Fruit fly (Drosophila melanogaster): ENCODE results near the gene Hs3st-B.
A peak's percentile ranks its signal among the peaks of the same experiment; 100 is the strongest.

Hs3st-B gene

dm6 chrX:19247200-19248052 is 1.0 kb upstream of the Hs3st-B start, which contains the start of gene CG7992 (continued):
- TF ChIP-seq CG2889 (GFP tag; IDR thresholded peaks at IDR 0.05), result no peak
- no peak for TF ChIP-seq Sox100B (GFP tag; optimal IDR thresholded peaks at IDR 0.05)
- TF ChIP-seq CG6175 (GFP tag; IDR thresholded peaks at IDR 0.05), result no peak
- TF ChIP-seq H15 (GFP tag; IDR thresholded peaks at IDR 0.05), result no peak
- no peak for TF ChIP-seq Dip2 (GFP tag; IDR thresholded peaks at IDR 0.05)
- TF ChIP-seq NC2α (GFP tag; optimal IDR thresholded peaks at IDR 0.05), result no peak
- TF ChIP-seq CG30431 (GFP tag; optimal IDR thresholded peaks at IDR 0.05), result no peak
- no peak for TF ChIP-seq Awh (GFP tag; IDR thresholded peaks at IDR 0.05)
- TF ChIP-seq CG10209 (GFP tag; optimal IDR thresholded peaks at IDR 0.05), result peak; percentile 57
- peak; percentile 66 for TF ChIP-seq nmo (GFP tag; optimal IDR thresholded peaks at IDR 0.05)
- TF ChIP-seq Dp (GFP tag; optimal IDR thresholded peaks at IDR 0.05), result no peak
- TF ChIP-seq CG3995 (GFP tag; optimal IDR thresholded peaks at IDR 0.05), result peak; percentile 4
- no peak for TF ChIP-seq CG6272 (GFP tag; IDR thresholded peaks at IDR 0.05)
- TF ChIP-seq D (optimal IDR thresholded peaks at IDR 0.05), result no peak
- TF ChIP-seq D (GFP tag; optimal IDR thresholded peaks at IDR 0.05), result no peak
- no peak for TF ChIP-seq rib (GFP tag; IDR thresholded peaks at IDR 0.05)
- TF ChIP-seq CG31224 (GFP tag; IDR thresholded peaks at IDR 0.05), result no peak
- peak; percentile 18; the same call in 1 of the 2 replicates for TF ChIP-seq CG32532 (GFP tag; IDR thresholded peaks at IDR 0.05)
- peak; percentile 10 for TF ChIP-seq Jarid2 (GFP tag; optimal IDR thresholded peaks at IDR 0.05)
- no peak for TF ChIP-seq CG17186 (GFP tag; optimal IDR thresholded peaks at IDR 0.05)
- peak; percentile 45 for TF ChIP-seq CG8089 (GFP tag; optimal IDR thresholded peaks at IDR 0.05)
- no peak for TF ChIP-seq D19A (tag; optimal IDR thresholded peaks at IDR 0.05)
- TF ChIP-seq CG1233 (GFP tag; optimal IDR thresholded peaks at IDR 0.05), result peak; percentile 9
- TF ChIP-seq CG17802 (tag; optimal IDR thresholded peaks at IDR 0.05), result no peak
- TF ChIP-seq CG11398 (GFP tag; optimal IDR thresholded peaks at IDR 0.05), result peak; percentile 39
- no peak for TF ChIP-seq salm (tag; optimal IDR thresholded peaks at IDR 0.05)
- TF ChIP-seq CG15011 (GFP tag; optimal IDR thresholded peaks at IDR 0.05), result peak; percentile 43
- TF ChIP-seq cad (GFP tag; optimal IDR thresholded peaks at IDR 0.05), result no peak
- no peak for TF ChIP-seq sna (GFP tag; IDR thresholded peaks at IDR 0.05; ENCODE audit: partially characterized antibody)
- peak; percentile 28; the same call in 1 of the 2 replicates for TF ChIP-seq Adf1 (GFP tag; IDR thresholded peaks at IDR 0.05)
- TF ChIP-seq bbx (GFP tag; IDR thresholded peaks at IDR 0.05; ENCODE audit: partially characterized antibody), result no peak
- TF ChIP-seq CG10979 (tag; optimal IDR thresholded peaks at IDR 0.05), result peak; percentile 46
- TF ChIP-seq YL-1 (GFP tag; optimal IDR thresholded peaks at IDR 0.05), result no peak
- TF ChIP-seq tll (GFP tag; optimal IDR thresholded peaks at IDR 0.05), result no peak
- TF ChIP-seq Abd-B (GFP tag; optimal IDR thresholded peaks at IDR 0.05), result peak; percentile 42
- TF ChIP-seq CG34376 (GFP tag; optimal IDR thresholded peaks at IDR 0.05), result peak; percentile 97
- peak; percentile 99 for TF ChIP-seq exex (tag; optimal IDR thresholded peaks at IDR 0.05)
- peak; percentile 24; the same call in 1 of the 2 replicates for TF ChIP-seq Xrp1 (GFP tag; IDR thresholded peaks at IDR 0.05)
- TF ChIP-seq CG8388 (GFP tag; optimal IDR thresholded peaks at IDR 0.05), result peak; percentile 34
- peak; percentile 62 for TF ChIP-seq Ada2b (GFP tag; IDR thresholded peaks at IDR 0.05)
- TF ChIP-seq hb (GFP tag; IDR thresholded peaks at IDR 0.05; ENCODE audit: partially characterized antibody), result no peak
- TF ChIP-seq CG9797 (GFP tag; optimal IDR thresholded peaks at IDR 0.05), result no peak
- peak; percentile 69 for TF ChIP-seq CG15269 (tag; optimal IDR thresholded peaks at IDR 0.05)
- TF ChIP-seq org-1 (GFP tag; optimal IDR thresholded peaks at IDR 0.05), result peak; percentile 63
- TF ChIP-seq ATbp (GFP tag; optimal IDR thresholded peaks at IDR 0.05), result peak; percentile 35
- TF ChIP-seq insv (GFP tag; optimal IDR thresholded peaks at IDR 0.05), result no peak
- TF ChIP-seq CG16813 (GFP tag; IDR thresholded peaks at IDR 0.05; ENCODE audit: partially characterized antibody), result no peak
- TF ChIP-seq Hmr (GFP tag; optimal IDR thresholded peaks at IDR 0.05), result peak; percentile 75
- peak; percentile 37 for TF ChIP-seq jumu (GFP tag; optimal IDR thresholded peaks at IDR 0.05)
